Worm (Caenorhabditis elegans) whole organism, mixed stage, embryonic: ENCODE results near the gene C15H11.10.

ENCODE experiments used
- blmp-1 ChIP-seq: fragments of 150-350 bp; optimal IDR thresholded peaks from 2 replicates; lab custom pipeline; 2014; ENCODE audit warnings: missing biosample characterization, missing genetic modification characterization
- mep-1 ChIP-seq: fragments of 150-350 bp; optimal IDR thresholded peaks from 2 replicates; lab custom pipeline; 2017; ENCODE audit warnings: missing biosample characterization, missing genetic modification reagents, missing genetic modification characterization, inconsistent platforms
- nhr-237 ChIP-seq: fragments of 150-350 bp; optimal IDR thresholded peaks from 2 replicates; lab custom pipeline; 2014; ENCODE audit warnings: missing biosample characterization, missing genetic modification characterization
- ztf-11 ChIP-seq: fragments of 150-350 bp; optimal IDR thresholded peaks from 2 replicates; lab custom pipeline; 2014; ENCODE audit warnings: missing biosample characterization, missing genetic modification characterization

- TF ChIP-seq blmp-1 (tag; lab: Kevin White, UChicago) (no peak), nhr-237 (tag; lab: Kevin White, UChicago) (peak; percentile 72), mep-1 (tag; lab: Kevin White, UChicago) (peak; percentile 36), ztf-11 (tag; lab: Kevin White, UChicago) (no peak)
These were observed 36.1 kb upstream of the C15H11.10 start, which contains the start of gene cyn-1 for ce11 chrV:14355738-14356368.
